Worm (Caenorhabditis elegans): ENCODE results near the gene B0035.13.
A peak's percentile ranks its signal among the peaks of the same experiment; 100 is the strongest.

The B0035.13 gene

DNA sequence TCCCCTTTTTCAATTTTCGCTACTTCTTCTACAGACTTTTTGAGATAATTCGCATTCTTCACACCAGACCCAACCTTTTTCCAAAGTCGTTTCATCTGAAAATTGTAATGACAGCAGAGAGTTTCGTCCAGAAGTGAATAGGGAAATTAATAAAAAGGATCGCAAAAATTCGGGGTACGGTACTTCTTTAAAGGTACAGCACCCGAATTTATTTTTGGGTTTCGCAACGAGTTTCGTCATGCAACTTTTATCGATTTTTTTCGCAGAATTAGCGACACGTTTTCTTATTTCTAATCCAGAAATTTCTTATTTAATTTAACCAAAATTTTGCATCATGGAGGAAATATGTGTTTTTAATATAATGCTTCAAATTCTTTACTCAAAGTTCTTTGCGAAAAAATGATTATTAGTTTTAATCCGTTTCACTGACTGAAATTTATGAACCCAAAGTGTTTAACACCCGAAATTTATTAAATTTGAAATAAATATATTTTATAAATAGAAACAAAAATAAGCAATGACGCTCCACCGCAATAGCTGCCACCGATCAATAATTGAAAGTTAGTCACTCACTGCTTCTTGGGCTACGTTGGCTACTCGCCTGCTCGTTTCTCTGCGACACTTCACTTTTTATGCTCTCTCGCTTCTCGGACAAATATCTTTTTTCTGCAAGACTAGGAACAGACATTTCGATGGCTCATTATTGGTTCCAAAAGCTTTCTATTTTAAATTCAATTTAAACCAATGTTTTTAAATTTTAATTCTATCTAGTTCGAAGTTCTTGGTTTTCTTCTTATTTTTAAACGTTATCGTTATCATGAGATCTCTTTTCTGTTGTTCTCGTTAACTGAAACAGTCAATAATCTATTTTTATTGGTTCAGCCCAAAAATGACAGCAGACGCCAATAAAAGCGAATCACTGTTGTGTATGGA, 8.1 kb downstream of the B0035.13 start, which contains the start of the genes B0035.15 and dnj-1 (continued):
- TF ChIP-seq mdl-1 (tag; optimal IDR thresholded peaks at IDR 0.05) (no peak), lin-11 (tag; optimal IDR thresholded peaks at IDR 0.05) (no peak), R02D3.7 (tag; optimal IDR thresholded peaks at IDR 0.05) (no peak), unc-39 (tag; optimal IDR thresholded peaks at IDR 0.05) (no peak), aly-2 (tag; optimal IDR thresholded peaks at IDR 0.05) (no peak), crh-2 (tag; optimal IDR thresholded peaks at IDR 0.05) (peak; percentile 43)

DNA sequence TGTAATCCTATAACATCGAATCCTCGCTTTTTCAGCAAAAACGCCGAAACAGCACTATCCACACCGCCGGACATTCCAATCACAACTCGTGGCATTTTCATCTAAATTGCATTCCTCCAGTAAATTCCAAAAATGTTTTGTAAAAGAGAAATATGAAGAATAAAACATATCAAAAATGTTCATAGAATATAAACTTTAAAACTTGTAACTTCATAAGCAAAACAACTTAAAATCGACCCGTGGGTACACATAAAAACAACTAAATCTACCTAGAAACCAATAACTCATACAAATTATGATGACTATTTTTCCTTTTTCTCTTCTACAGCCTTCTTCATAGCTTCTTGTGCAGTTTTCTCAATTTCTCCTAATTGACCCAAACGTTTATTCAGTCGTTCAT, 9.7 kb downstream of the B0035.13 start, which contains the start of gene mttu-1:
Gene mttu-1 (minus strand): TSS at position 101 of the 400 bp plus-strand sequence.
- no peak for TF ChIP-seq elt-1 (tag; optimal IDR thresholded peaks at IDR 0.05)
- no peak for TF ChIP-seq C34F6.9 (tag; optimal IDR thresholded peaks at IDR 0.05)
- no peak for TF ChIP-seq nhr-10 (tag; optimal IDR thresholded peaks at IDR 0.05)
- TF ChIP-seq lin-39 (tag; optimal IDR thresholded peaks at IDR 0.05): no peak
- no peak for TF ChIP-seq sma-3 (GFP tag; optimal IDR thresholded peaks at IDR 0.05)
- no peak for TF ChIP-seq nhr-237 (tag; optimal IDR thresholded peaks at IDR 0.05)
- TF ChIP-seq nhr-129 (tag; optimal IDR thresholded peaks at IDR 0.05): no peak

DNA sequence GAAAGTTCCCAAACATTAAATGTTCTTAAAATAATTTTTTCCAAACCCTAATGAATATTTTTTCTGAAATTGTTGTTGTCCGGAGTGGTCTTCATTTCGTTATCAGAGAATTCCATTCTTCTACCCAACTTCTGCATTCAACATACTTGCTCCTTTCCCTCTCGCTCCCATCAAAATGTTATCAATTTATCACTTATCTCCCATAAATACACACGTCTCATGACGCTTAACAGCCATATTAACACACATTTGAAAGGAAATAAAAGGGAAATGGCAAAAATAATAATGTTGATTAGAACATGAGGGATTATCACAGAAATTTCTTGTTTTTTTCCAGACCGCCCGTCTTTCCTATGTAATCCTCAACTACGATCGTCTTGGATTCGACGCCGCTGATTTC, 17.6 kb downstream of the B0035.13 start:
- no peak for TF ChIP-seq ZK546.5 (tag; optimal IDR thresholded peaks at IDR 0.05)
- TF ChIP-seq mbf-1 (tag; optimal IDR thresholded peaks at IDR 0.05): no peak
- no peak for TF ChIP-seq aly-2 (tag; optimal IDR thresholded peaks at IDR 0.05)
- TF ChIP-seq dmd-4 (tag; optimal IDR thresholded peaks at IDR 0.05): no peak
- no peak for TF ChIP-seq mdl-1 (tag; optimal IDR thresholded peaks at IDR 0.05)
- TF ChIP-seq nhr-129 (tag; optimal IDR thresholded peaks at IDR 0.05): no peak
- no peak for TF ChIP-seq unc-62 (GFP tag; optimal IDR thresholded peaks at IDR 0.05)
- no peak for TF ChIP-seq ztf-11 (tag; optimal IDR thresholded peaks at IDR 0.05)
- TF ChIP-seq nhr-21 (tag; optimal IDR thresholded peaks at IDR 0.05): no peak
- TF ChIP-seq lin-11 (tag; optimal IDR thresholded peaks at IDR 0.05): no peak
- peak; percentile 58 for TF ChIP-seq crh-2 (tag; optimal IDR thresholded peaks at IDR 0.05)
- no peak for TF ChIP-seq lsy-2 (tag; optimal IDR thresholded peaks at IDR 0.05)
- TF ChIP-seq elt-3 (tag; optimal IDR thresholded peaks at IDR 0.05): no peak
- TF ChIP-seq peb-1 (tag; optimal IDR thresholded peaks at IDR 0.05): no peak
- no peak for TF ChIP-seq nhr-12 (tag; optimal IDR thresholded peaks at IDR 0.05)
- TF ChIP-seq R02D3.7 (tag; optimal IDR thresholded peaks at IDR 0.05): no peak
- TF ChIP-seq skn-1 (tag; optimal IDR thresholded peaks at IDR 0.05): peak; percentile 23
- TF ChIP-seq sma-9 (GFP tag; optimal IDR thresholded peaks at IDR 0.05): peak; percentile 20
- no peak for TF ChIP-seq sma-9 (tag; optimal IDR thresholded peaks at IDR 0.05)
- TF ChIP-seq unc-39 (tag; optimal IDR thresholded peaks at IDR 0.05): no peak
- TF ChIP-seq C34F6.9 (tag; optimal IDR thresholded peaks at IDR 0.05): no peak
- TF ChIP-seq egl-27 (tag; optimal IDR thresholded peaks at IDR 0.05): no peak
- peak; percentile 98 for TF ChIP-seq fos-1 (tag; optimal IDR thresholded peaks at IDR 0.05)
- peak; percentile 45 for TF ChIP-seq gmeb-1 (tag; optimal IDR thresholded peaks at IDR 0.05)

ce11 chrIV:11287511-11287910, 19.0 kb downstream of the B0035.13 start, which contains the start of gene F54D1.6:
TSS of gene F54D1.6 (plus strand) at chrIV:11287811.
- no peak for TF ChIP-seq sma-3 (GFP tag; optimal IDR thresholded peaks at IDR 0.05)
- no peak for TF ChIP-seq nhr-6 (tag; optimal IDR thresholded peaks at IDR 0.05)

DNA sequence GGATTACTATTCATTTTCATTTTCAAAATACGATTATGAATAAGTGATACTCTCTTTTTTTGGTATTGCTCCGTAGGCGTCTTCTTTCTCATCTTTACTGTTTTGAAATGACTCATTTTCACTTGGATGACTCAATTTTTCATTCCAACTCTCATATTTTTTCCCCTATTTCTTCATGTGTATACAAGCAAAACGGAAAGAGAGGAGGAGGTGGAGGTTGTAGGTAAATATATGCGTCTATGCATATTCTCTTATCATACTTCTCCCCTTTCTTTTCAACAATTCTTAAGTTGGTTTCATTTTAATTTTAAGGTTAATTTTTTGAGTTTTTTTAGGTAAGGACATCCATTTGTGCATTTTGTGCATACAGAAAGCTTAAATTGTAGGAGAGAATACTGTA, 20.4 kb downstream of the B0035.13 start:
- no peak for TF ChIP-seq ztf-4 (tag; optimal IDR thresholded peaks at IDR 0.05)
- peak; percentile 66 for TF ChIP-seq fos-1 (tag; optimal IDR thresholded peaks at IDR 0.05)
- TF ChIP-seq unc-55 (GFP tag; optimal IDR thresholded peaks at IDR 0.05): no peak

DNA sequence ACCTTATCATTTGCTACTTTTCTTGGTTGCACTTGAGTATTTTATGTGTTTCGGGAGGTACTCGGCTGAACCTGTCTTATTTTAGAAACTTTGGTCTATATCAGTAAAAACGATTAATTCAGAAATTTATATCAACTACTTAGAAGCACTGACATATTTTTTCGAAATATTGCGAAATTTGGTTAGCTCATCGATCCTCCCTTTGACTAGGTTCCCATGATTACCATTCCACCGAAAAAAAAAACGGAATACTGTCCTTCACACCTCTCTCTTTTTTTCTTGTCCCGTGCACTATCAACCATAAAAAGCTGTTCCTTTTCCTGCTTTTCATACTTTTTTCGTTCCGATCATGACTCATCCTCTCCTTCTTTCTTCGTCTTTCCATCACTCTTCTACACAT, 21.3 kb downstream of the B0035.13 start:
- TF ChIP-seq snpc-4 (tag; optimal IDR thresholded peaks at IDR 0.05) (no peak), gmeb-1 (tag; optimal IDR thresholded peaks at IDR 0.05) (no peak), nhr-23 (tag; optimal IDR thresholded peaks at IDR 0.05) (no peak), sma-3 (GFP tag; optimal IDR thresholded peaks at IDR 0.05) (no peak), elt-3 (tag; optimal IDR thresholded peaks at IDR 0.05) (no peak), mab-5 (tag; optimal IDR thresholded peaks at IDR 0.05) (no peak), nhr-21 (tag; optimal IDR thresholded peaks at IDR 0.05) (no peak), aly-2 (tag; optimal IDR thresholded peaks at IDR 0.05) (no peak), ztf-4 (tag; optimal IDR thresholded peaks at IDR 0.05) (no peak), nhr-11 (tag; optimal IDR thresholded peaks at IDR 0.05) (no peak), peb-1 (tag; optimal IDR thresholded peaks at IDR 0.05) (no peak), unc-39 (tag; optimal IDR thresholded peaks at IDR 0.05) (no peak), Y55F3AM.14 (GFP tag; optimal IDR thresholded peaks at IDR 0.05) (no peak), C34F6.9 (tag; optimal IDR thresholded peaks at IDR 0.05) (no peak), mdl-1 (tag; optimal IDR thresholded peaks at IDR 0.05) (no peak), blmp-1 (tag; optimal IDR thresholded peaks at IDR 0.05; ENCODE audit: insufficient read depth) (no peak), sem-4 (tag; optimal IDR thresholded peaks at IDR 0.05) (no peak), nhr-10 (tag; optimal IDR thresholded peaks at IDR 0.05) (no peak), nhr-237 (tag; optimal IDR thresholded peaks at IDR 0.05) (no peak), ceh-82 (tag; optimal IDR thresholded peaks at IDR 0.05) (no peak)

Measured in whole organism, L2 larva.